Worm (Caenorhabditis elegans): Measurements from ENCODE around the gene F14D7.14.

DNA sequence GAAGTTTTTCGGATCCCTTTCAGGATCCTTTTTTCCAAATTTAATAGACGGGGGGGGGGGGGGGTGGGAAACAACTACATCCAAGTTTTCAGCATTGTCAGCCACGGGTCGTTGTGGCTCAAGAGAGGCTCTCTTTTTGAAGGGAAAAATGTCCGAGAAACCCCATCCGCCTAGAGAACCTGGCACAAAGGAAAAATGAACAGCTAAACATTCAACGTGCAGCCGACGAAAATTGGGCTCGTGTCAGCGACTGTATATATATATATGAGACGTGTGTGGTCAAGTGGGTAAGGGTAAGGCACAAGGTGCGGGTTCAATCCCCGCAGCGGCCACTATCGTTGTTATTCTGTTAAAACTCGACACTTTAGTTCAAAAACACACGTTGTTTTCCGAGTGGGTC, 48.8 kb downstream of the F14D7.14 start, which contains the start of gene Y49A3A.4:
- TF ChIP-seq lin-15B (tag; optimal IDR thresholded peaks at IDR 0.05) = no peak
- TF ChIP-seq nhr-237 (tag; optimal IDR thresholded peaks at IDR 0.05) = no peak
- TF ChIP-seq ceh-28 (tag; optimal IDR thresholded peaks at IDR 0.05) = no peak
- no peak for TF ChIP-seq unc-62 (GFP tag; optimal IDR thresholded peaks at IDR 0.05)
